Worm (Caenorhabditis elegans): ENCODE data around the gene C01G5.7.

DNA sequence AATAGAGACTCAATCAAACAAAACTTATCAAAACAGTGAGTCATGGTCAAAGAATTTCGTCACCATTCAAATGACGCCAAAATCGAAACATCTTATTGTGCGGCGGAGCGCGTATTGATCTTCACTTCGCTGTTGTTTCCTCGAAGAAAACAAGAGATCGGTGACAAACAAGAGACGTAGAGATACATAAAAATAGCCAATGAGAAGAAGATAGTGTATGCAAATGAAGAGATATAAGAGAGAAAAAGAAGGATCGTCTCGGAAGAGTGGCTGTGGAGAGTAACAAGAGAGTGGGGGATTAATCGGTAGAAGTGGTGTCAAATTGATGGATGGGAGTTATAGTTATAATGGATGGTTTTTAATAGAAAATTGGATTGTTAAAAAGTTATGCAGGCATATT is 43.2 kb upstream of the C01G5.7 start:
- TF ChIP-seq duxl-1 (tag; optimal IDR thresholded peaks at IDR 0.05; ENCODE audit: poor library complexity) (no peak), dmd-8 (GFP tag; IDR thresholded peaks at IDR 0.05) (no peak), ces-1 (GFP tag; optimal IDR thresholded peaks at IDR 0.05) (no peak), dpl-1 (GFP tag; optimal IDR thresholded peaks at IDR 0.05) (peak; percentile 6), lin-13 (GFP tag; optimal IDR thresholded peaks at IDR 0.05) (no peak), nhr-77 (tag; optimal IDR thresholded peaks at IDR 0.05) (no peak), madf-9 (GFP tag; conservative IDR thresholded peaks at IDR 0.05) (no peak), nhr-237 (tag; optimal IDR thresholded peaks at IDR 0.05) (no peak)

Data from whole organism, L4 larva.